Worm (Caenorhabditis elegans): ENCODE data around the gene Y75B8A.6.

- no peak for TF ChIP-seq ets-4 (tag; optimal IDR thresholded peaks at IDR 0.05)
- no peak for TF ChIP-seq mec-3 (tag; optimal IDR thresholded peaks at IDR 0.05; ENCODE audit: borderline replicate concordance)
- TF ChIP-seq elt-4 (tag; optimal IDR thresholded peaks at IDR 0.05): no peak
- no peak for TF ChIP-seq gmeb-2 (tag; optimal IDR thresholded peaks at IDR 0.05)
- no peak for TF ChIP-seq fkh-10 (GFP tag; optimal IDR thresholded peaks at IDR 0.05)
These were observed 30.8 kb upstream of the Y75B8A.6 start for ce11 chrIII:12160929-12161328.
